Worm (Caenorhabditis elegans) whole organism, young adult: Measurements from ENCODE around the gene F59F5.4.

Experiments
- B0019.2 ChIP-seq: fragments of 200-800 bp; sonication (Bioruptor generic); conservative IDR thresholded peaks from 2 replicates; pipeline ENCODE4 v1.3.6; 2022; ENCODE audit warnings: missing genetic modification reagents, missing genetic modification characterization, missing compliant biosample characterization
- die-1 ChIP-seq: sonication (generic microtip); optimal IDR thresholded peaks from 2 replicates; lab custom pipeline; 2016; ENCODE audit warnings: missing genotype, mild to moderate bottlenecking, missing genetic modification characterization, missing compliant biosample characterization
- him-1 ChIP-seq: sonication (generic microtip); optimal IDR thresholded peaks from 2 replicates; lab custom pipeline; 2016; ENCODE audit warnings: missing genotype, missing genetic modification reagents, missing genetic modification characterization, missing compliant biosample characterization
- tbp1 ChIP-seq: fragments of 200-800 bp; sonication (Bioruptor generic); optimal IDR thresholded peaks from 2 replicates; lab custom pipeline; 2018; ENCODE audit warnings: mild to moderate bottlenecking, missing genetic modification characterization, missing compliant biosample characterization

DNA sequence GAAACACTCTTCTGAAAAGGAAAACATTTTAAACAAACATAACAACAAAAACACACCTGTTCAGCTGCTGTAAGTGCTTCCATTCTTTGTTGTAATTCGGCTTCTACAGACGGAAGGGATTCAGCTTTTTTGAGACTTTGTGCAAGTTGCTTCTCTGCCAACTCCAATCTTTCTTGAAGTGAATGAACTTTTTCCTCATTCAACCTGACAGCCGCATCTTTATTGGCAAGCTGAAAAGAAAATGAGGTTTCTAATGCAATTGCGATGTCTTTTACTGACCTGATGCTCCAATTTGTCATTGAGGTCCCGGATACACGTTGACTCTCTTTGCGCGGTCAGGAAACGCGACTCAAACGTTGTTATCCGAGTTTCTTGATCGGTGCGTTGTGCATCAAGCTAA, 10.2 kb downstream of the F59F5.4 start:
- TF ChIP-seq B0019.2 (GFP tag; lab: Robert Waterston, UW) (no peak), him-1 (tag; lab: Kevin White, UChicago) (no peak), tbp1 (GFP tag; lab: Kevin White, UChicago) (no peak), die-1 (tag; lab: Kevin White, UChicago) (no peak)
